Worm (Caenorhabditis elegans) whole organism, midembryonic: ENCODE results near the gene sid-5.

ENCODE experiments used
- T22C8.4 ChIP-seq: fragments of 200-800 bp; sonication (Bioruptor generic); IDR thresholded peaks from 2 replicates; pipeline ENCODE4 v1.3.6; 2022; ENCODE audit warnings: missing genetic modification characterization, missing compliant biosample characterization
- cog-1 ChIP-seq: sonication (generic microtip); optimal IDR thresholded peaks from 2 replicates; lab custom pipeline; 2016; ENCODE audit warnings: missing genetic modification characterization, missing compliant biosample characterization
- flt-1 ChIP-seq: fragments of 200-800 bp; sonication (Bioruptor generic); IDR thresholded peaks from 2 replicates; pipeline ENCODE4 v1.3.6; 2022; ENCODE audit warnings: missing genetic modification characterization, missing compliant biosample characterization
- klf-2 ChIP-seq: fragments of 200-800 bp; sonication (Bioruptor generic); conservative IDR thresholded peaks from 2 replicates; pipeline ENCODE4 v1.3.6; 2022; ENCODE audit warnings: missing genetic modification reagents, missing genetic modification characterization, missing compliant biosample characterization
- med-1 ChIP-seq: sonication (generic microtip); optimal IDR thresholded peaks from 2 replicates; lab custom pipeline; 2017; ENCODE audit warnings: missing genetic modification characterization, mild to moderate bottlenecking, missing compliant biosample characterization, antibody characterized with exemption, missing genetic modification reagents; ENCODE audit not compliant: insufficient read depth
- ref-1 ChIP-seq: fragments of 200-800 bp; sonication (Bioruptor generic); conservative IDR thresholded peaks from 2 replicates; pipeline ENCODE4 v1.3.6; 2022; ENCODE audit warnings: missing genetic modification reagents, missing genetic modification characterization, missing compliant biosample characterization
- tab-1 ChIP-seq: fragments of 200-800 bp; sonication (Bioruptor generic); IDR thresholded peaks from 2 replicates; pipeline ENCODE4 v1.3.6; 2022; ENCODE audit warnings: missing genetic modification characterization, missing compliant biosample characterization
- ztf-23 ChIP-seq: fragments of 200-800 bp; sonication (Bioruptor generic); IDR thresholded peaks from 2 replicates; pipeline ENCODE4 v1.3.6; 2022; ENCODE audit warnings: missing genetic modification reagents, missing genetic modification characterization, missing compliant biosample characterization
- ztf-29 ChIP-seq: fragments of 200-800 bp; sonication (Bioruptor generic); IDR thresholded peaks from 2 replicates; pipeline ENCODE4 v1.3.6; 2022; ENCODE audit warnings: missing genetic modification reagents, missing genetic modification characterization, missing compliant biosample characterization

DNA sequence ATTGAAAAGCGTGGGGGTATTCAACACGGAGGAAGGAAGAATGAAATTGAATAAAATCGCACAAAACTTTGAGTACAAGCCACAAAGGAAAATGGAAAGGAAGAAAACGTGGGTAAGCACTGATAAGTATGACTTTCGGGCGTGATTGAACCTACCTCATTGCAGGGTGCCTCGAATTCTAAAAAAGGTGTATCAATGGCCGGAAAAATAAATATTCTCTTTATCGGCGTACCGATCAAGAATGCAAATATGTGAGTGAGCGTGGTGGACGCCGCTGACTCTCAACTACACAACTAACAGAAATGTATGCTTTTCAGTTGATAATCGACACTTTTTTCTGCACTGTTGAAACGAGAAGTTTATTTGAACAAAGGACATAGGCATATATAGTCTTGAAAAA, 19.9 kb downstream of the sid-5 start, which contains the start of gene otpl-3:
- TF ChIP-seq flt-1 (GFP tag; lab: Robert Waterston, UW) (no peak), ref-1 (GFP tag; lab: Robert Waterston, UW) (no peak), T22C8.4 (GFP tag; lab: Robert Waterston, UW) (no peak), ztf-23 (no peak), cog-1 (tag; lab: Kevin White, UChicago) (no peak), tab-1 (GFP tag; lab: Robert Waterston, UW) (no peak), med-1 (GFP tag; lab: Kevin White, UChicago) (no peak), klf-2 (GFP tag; lab: Robert Waterston, UW) (no peak), ztf-29 (GFP tag; lab: Robert Waterston, UW) (no peak)
